Worm (Caenorhabditis elegans): ENCODE measurements around the gene F43C9.2.

The F43C9.2 gene

DNA sequence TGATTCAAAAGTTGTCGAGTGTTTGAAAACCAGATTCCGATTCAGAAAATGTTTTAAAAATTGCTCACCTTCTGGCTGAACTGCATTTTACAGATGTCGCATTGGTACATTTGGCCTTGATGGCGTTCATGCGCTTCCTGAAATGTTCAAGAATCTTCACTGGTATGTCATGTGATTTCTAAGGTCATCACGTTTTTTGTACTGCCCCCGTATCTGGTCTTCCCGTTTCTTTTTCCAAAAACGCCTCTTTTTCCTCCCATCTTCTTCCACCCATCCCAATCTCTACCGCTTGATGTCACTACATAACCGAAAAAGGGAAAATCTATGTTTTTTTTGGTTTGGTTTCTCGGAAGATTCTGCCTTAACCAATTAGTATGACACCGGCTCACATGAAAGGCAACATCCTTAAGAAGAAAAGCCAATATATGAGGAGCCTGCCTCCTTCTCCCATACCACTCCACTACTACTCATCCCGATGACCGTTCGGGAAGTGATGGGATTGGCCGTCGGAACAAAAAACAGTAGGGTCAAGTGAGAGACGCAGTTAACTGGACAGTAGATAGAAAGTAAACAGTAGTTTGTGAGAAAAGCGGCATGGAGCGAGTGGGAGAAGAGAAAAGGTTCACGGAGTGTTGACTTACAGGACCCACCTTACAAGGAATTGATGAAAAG, 26.5 kb downstream of the F43C9.2 start (continued):
- TF ChIP-seq dpl-1 (GFP tag; optimal IDR thresholded peaks at IDR 0.05): peak in 1 of 3 experiments; percentile 1
- no peak for TF ChIP-seq lir-3 (tag; optimal IDR thresholded peaks at IDR 0.05; ENCODE audit: poor library complexity)
- peak; percentile 58 for TF ChIP-seq nhr-20 (tag; optimal IDR thresholded peaks at IDR 0.05)
- no peak for TF ChIP-seq hlh-17 (GFP tag; optimal IDR thresholded peaks at IDR 0.05; ENCODE audit: borderline replicate concordance)
- TF ChIP-seq nhr-28 (tag; optimal IDR thresholded peaks at IDR 0.05): no peak

DNA sequence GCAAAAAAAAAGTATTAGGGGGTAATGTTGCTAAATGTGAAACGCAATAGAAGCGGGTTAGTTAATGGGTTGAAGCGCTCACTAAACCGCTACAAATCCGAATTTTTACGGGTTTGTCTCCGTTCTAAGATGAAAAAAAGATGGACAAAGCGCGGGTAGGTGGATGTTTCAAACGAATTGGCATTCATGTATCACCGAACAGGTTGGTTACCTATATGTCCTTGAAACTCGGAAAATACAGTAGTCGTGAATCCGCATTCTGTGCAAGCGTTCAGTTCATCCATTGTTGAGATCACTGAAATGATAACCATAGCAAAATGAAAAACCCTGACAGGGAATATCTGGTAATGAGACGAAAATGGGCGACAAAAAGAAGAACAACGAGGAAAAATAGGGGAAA, 27.8 kb downstream of the F43C9.2 start, which contains the start of gene ztf-16:
TSS of gene ztf-16 (minus strand) at position 299 of the 400 bp plus-strand sequence.
- no peak for TF ChIP-seq hlh-4 (tag; optimal IDR thresholded peaks at IDR 0.05)
- peak; percentile 9 for TF ChIP-seq blmp-1 (tag; optimal IDR thresholded peaks at IDR 0.05)
- TF ChIP-seq nhr-85 (tag): peak; percentile 68
- TF ChIP-seq mep-1 (tag; optimal IDR thresholded peaks at IDR 0.05): peak; percentile 18
- no peak for TF ChIP-seq hpl-2 (GFP tag; optimal IDR thresholded peaks at IDR 0.05)
- TF ChIP-seq dpl-1 (GFP tag; optimal IDR thresholded peaks at IDR 0.05): no peak

DNA sequence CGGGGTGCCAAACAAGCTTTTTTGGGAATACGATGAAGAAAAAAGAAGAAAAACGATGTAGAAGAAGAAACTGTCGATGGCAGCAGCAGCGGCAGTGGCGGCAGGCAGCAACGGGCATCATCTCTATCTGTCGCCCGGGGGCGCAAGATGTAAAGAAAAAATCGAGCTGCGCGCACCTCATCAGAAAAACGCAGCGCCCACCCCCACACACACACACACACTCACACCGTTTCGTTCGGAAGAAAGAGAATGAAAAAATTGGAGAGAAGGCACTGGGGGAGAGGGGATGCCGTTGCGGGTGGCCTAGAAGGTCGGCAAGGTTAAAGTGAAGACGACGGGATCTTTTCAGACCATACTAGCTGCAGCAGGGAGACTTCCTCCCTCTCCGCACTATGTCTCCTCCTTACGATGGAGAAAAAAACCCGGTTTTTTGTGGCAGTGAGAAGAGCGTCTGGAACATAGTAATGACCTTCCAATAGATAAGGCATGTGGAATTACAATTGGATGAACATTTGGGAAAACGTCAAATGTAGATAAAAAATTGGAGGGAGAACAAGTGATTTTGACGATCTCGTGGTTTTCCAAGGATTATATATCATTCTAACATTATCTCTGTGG, 29.8 kb downstream of the F43C9.2 start:
- no peak for TF ChIP-seq unc-30 (tag; optimal IDR thresholded peaks at IDR 0.05)
- TF ChIP-seq vab-15 (tag; optimal IDR thresholded peaks at IDR 0.05): no peak
- no peak for TF ChIP-seq pax-3 (tag; optimal IDR thresholded peaks at IDR 0.05)
- peak; percentile 41 for TF ChIP-seq nhr-19 (GFP tag; conservative IDR thresholded peaks at IDR 0.05)
- no peak for TF ChIP-seq alr-1 (tag; optimal IDR thresholded peaks at IDR 0.05; ENCODE audit: borderline replicate concordance)
- TF ChIP-seq nhr-85 (tag): peak; percentile 87
- no peak for TF ChIP-seq ceh-82 (tag; optimal IDR thresholded peaks at IDR 0.05)
- TF ChIP-seq skn-1 (tag; optimal IDR thresholded peaks at IDR 0.05): no peak
- no peak for TF ChIP-seq hpl-2 (GFP tag; optimal IDR thresholded peaks at IDR 0.05)
- TF ChIP-seq ceh-90 (tag; optimal IDR thresholded peaks at IDR 0.05): no peak
- peak in 1 of 2 experiments; percentile 37 for TF ChIP-seq mdl-1 (tag; optimal IDR thresholded peaks at IDR 0.05)
- TF ChIP-seq F16B12.6 (tag; optimal IDR thresholded peaks at IDR 0.05): no peak
- TF ChIP-seq blmp-1 (tag; optimal IDR thresholded peaks at IDR 0.05): peak; percentile 58
- no peak for TF ChIP-seq sup-37 (GFP tag; optimal IDR thresholded peaks at IDR 0.05)
- TF ChIP-seq sptf-1 (tag; optimal IDR thresholded peaks at IDR 0.05): no peak
- peak; percentile 54 for TF ChIP-seq nhr-71 (tag; optimal IDR thresholded peaks at IDR 0.05)
- 0 out of 2 replicates have a peak, but pooled peaks have one; percentile 33 for TF ChIP-seq grh-1 (GFP tag; IDR thresholded peaks at IDR 0.05)
- TF ChIP-seq efl-1 (optimal IDR thresholded peaks at IDR 0.05): no peak
- no peak for TF ChIP-seq efl-1 (GFP tag; optimal IDR thresholded peaks at IDR 0.05 in 1 of 2)
- no peak for TF ChIP-seq pqm-1 (tag; optimal IDR thresholded peaks at IDR 0.05)
- no peak for TF ChIP-seq efl-3 (GFP tag; optimal IDR thresholded peaks at IDR 0.05)
- TF ChIP-seq pag-3 (tag; optimal IDR thresholded peaks at IDR 0.05; ENCODE audit: borderline replicate concordance, insufficient read depth): peak; percentile 80
- peak; percentile 56 for TF ChIP-seq snu-23 (GFP tag; optimal IDR thresholded peaks at IDR 0.05)
- TF ChIP-seq fos-1 (tag; optimal IDR thresholded peaks at IDR 0.05): no peak
- TF ChIP-seq aha-1 (tag; optimal IDR thresholded peaks at IDR 0.05): no peak
- TF ChIP-seq unc-86 (tag; optimal IDR thresholded peaks at IDR 0.05): no peak
- peak in 1 of 3 experiments; percentile 5 for TF ChIP-seq dpl-1 (GFP tag; optimal IDR thresholded peaks at IDR 0.05)
- no peak for TF ChIP-seq ets-5 (GFP tag; IDR thresholded peaks at IDR 0.05)
- no peak for TF ChIP-seq ama-1 (optimal IDR thresholded peaks at IDR 0.05)
- TF ChIP-seq nhr-20 (tag; optimal IDR thresholded peaks at IDR 0.05): peak; percentile 54
- TF ChIP-seq lin-13 (GFP tag; optimal IDR thresholded peaks at IDR 0.05): no peak
- TF ChIP-seq lin-35 (GFP tag; optimal IDR thresholded peaks at IDR 0.05): peak in 1 of 2 experiments; percentile 16
- peak; percentile 65 for TF ChIP-seq lin-14 (GFP tag; optimal IDR thresholded peaks at IDR 0.05)
- no peak for TF ChIP-seq fkh-8 (tag; optimal IDR thresholded peaks at IDR 0.05)
- no peak for TF ChIP-seq Y116A8C.19 (tag; optimal IDR thresholded peaks at IDR 0.05; ENCODE audit: borderline replicate concordance)
- no peak for TF ChIP-seq nhr-77 (tag; optimal IDR thresholded peaks at IDR 0.05)
- no peak for TF ChIP-seq lsy-2 (tag; optimal IDR thresholded peaks at IDR 0.05)
- TF ChIP-seq nhr-90 (tag; optimal IDR thresholded peaks at IDR 0.05; ENCODE audit: poor library complexity): peak; percentile 72
- TF ChIP-seq mep-1 (tag; optimal IDR thresholded peaks at IDR 0.05): no peak
- TF ChIP-seq ztf-11 (tag; optimal IDR thresholded peaks at IDR 0.05): peak in 1 of 2 experiments; percentile 2
- peak in 2 of 6 experiments; percentile 8 to 48 for TF ChIP-seq elt-3 (tag; optimal IDR thresholded peaks at IDR 0.05)

Measured in whole organism, L1 larva.